Worm (Caenorhabditis elegans) whole organism, L1 larva: ENCODE results near the gene psf-1.
A peak's percentile ranks its signal among the peaks of the same experiment; 100 is the strongest.

ENCODE experiments used
- C04F5.9 ChIP-seq: sonication (generic microtip); optimal IDR thresholded peaks from 2 replicates; lab custom pipeline; 2016; ENCODE audit warnings: missing genetic modification characterization, missing compliant biosample characterization
- C16A3.4 ChIP-seq: fragments of 150-350 bp; optimal IDR thresholded peaks from 2 replicates; lab custom pipeline; 2014; ENCODE audit warnings: missing biosample characterization, missing genetic modification characterization
- C34B4.2 ChIP-seq: sonication (generic microtip); optimal IDR thresholded peaks from 2 replicates; lab custom pipeline; 2017; ENCODE audit warnings: mild to moderate bottlenecking, missing genetic modification characterization, missing compliant biosample characterization
- aha-1 ChIP-seq: fragments of 150-350 bp; optimal IDR thresholded peaks from 2 replicates; lab custom pipeline; 2014; ENCODE audit warnings: missing biosample characterization, missing genetic modification characterization
- alr-1 ChIP-seq: fragments of 200-800 bp; sonication (Bioruptor generic); optimal IDR thresholded peaks from 2 replicates; lab custom pipeline; 2018; ENCODE audit warnings: borderline replicate concordance, mild to moderate bottlenecking, missing genetic modification characterization, missing compliant biosample characterization
- aly-2 ChIP-seq: fragments of 150-350 bp; optimal IDR thresholded peaks from 2 replicates; lab custom pipeline; 2014; ENCODE audit warnings: missing biosample characterization, missing genetic modification characterization
- ama-1 ChIP-seq: fragments of 150-350 bp; optimal IDR thresholded peaks from 2 replicates; lab custom pipeline; 2014
- blmp-1 ChIP-seq: fragments of 150-350 bp; optimal IDR thresholded peaks from 2 replicates; lab custom pipeline; 2014; ENCODE audit warnings: missing biosample characterization, missing genetic modification characterization
- ceh-63 ChIP-seq: fragments of 200-800 bp; sonication (Bioruptor generic); optimal IDR thresholded peaks from 2 replicates; lab custom pipeline; 2018; ENCODE audit warnings: mild to moderate bottlenecking, missing genetic modification characterization, missing compliant biosample characterization
- ceh-82 ChIP-seq, 3 experiments: fragments of 150-350 bp in 1 of 3; sonication (generic microtip) in 2 of 3; optimal IDR thresholded peaks; 2 replicates each; lab custom pipeline; 2014 to 2017; ENCODE audit warnings: missing biosample characterization in 3 of 3, missing genetic modification characterization in 3 of 3
- ceh-88 ChIP-seq: fragments of 200-800 bp; sonication (Bioruptor generic); IDR thresholded peaks from 2 replicates; pipeline ENCODE4 v1.3.6; 2022; ENCODE audit warnings: missing genetic modification characterization, missing compliant biosample characterization
- ceh-90 ChIP-seq: sonication (generic microtip); optimal IDR thresholded peaks from 2 replicates; lab custom pipeline; 2016; ENCODE audit warnings: missing genetic modification characterization, missing compliant biosample characterization
- dsc-1 ChIP-seq: sonication (generic microtip); optimal IDR thresholded peaks from 2 replicates; lab custom pipeline; 2016; ENCODE audit warnings: mild to moderate bottlenecking, missing genetic modification characterization, missing compliant biosample characterization
- efl-1 ChIP-seq, 4 experiments: fragments of 150-350 bp; optimal IDR thresholded peaks in 3 of 4; peaks in 1 of 4; 1 replicate in 1 of 4; 2 replicates in 3 of 4; lab custom pipeline; 2014; ENCODE audit warnings: missing biosample characterization in 2 of 4, missing genetic modification characterization in 2 of 4, missing genetic modification reagents in 2 of 4
- egl-27 ChIP-seq, 2 experiments: fragments of 150-350 bp in 1 of 2; sonication (generic microtip); optimal IDR thresholded peaks; 3 replicates each; lab custom pipeline; 2017 to 2018; ENCODE audit warnings: missing biosample characterization in 2 of 2, missing genetic modification characterization in 2 of 2, missing genetic modification reagents in 2 of 2
- elt-3 ChIP-seq, 6 experiments: fragments of 150-350 bp in 1 of 6; sonication (generic microtip); optimal IDR thresholded peaks; 2 replicates each; lab custom pipeline; 2017 to 2018; ENCODE audit warnings: missing biosample characterization in 6 of 6, missing genetic modification characterization in 6 of 6, inconsistent platforms in 1 of 6
- fkh-10 ChIP-seq: sonication (generic microtip); optimal IDR thresholded peaks from 2 replicates; lab custom pipeline; 2017; ENCODE audit warnings: missing biosample characterization, missing genetic modification reagents, missing genetic modification characterization
- fkh-4 ChIP-seq: sonication (generic microtip); optimal IDR thresholded peaks from 2 replicates; lab custom pipeline; 2016; ENCODE audit warnings: missing compliant biosample characterization, missing genetic modification characterization, borderline replicate concordance
- hlh-17 ChIP-seq: fragments of 200-800 bp; sonication (Bioruptor generic); optimal IDR thresholded peaks from 2 replicates; lab custom pipeline; 2018; ENCODE audit warnings: missing genetic modification characterization, mild to moderate bottlenecking, missing compliant biosample characterization, moderate library complexity, borderline replicate concordance
- hpl-2 ChIP-seq: fragments of 150-350 bp; optimal IDR thresholded peaks from 2 replicates; lab custom pipeline; 2014; ENCODE audit warnings: missing biosample characterization, missing genetic modification reagents, missing genetic modification characterization
- jun-1 ChIP-seq: fragments of 150-350 bp; optimal IDR thresholded peaks from 2 replicates; lab custom pipeline; 2014; ENCODE audit warnings: missing biosample characterization, missing genetic modification reagents, missing genetic modification characterization
- lin-14 ChIP-seq: fragments of 200-800 bp; sonication (Bioruptor generic); optimal IDR thresholded peaks from 2 replicates; lab custom pipeline; 2018; ENCODE audit warnings: mild to moderate bottlenecking, missing genetic modification characterization, moderate library complexity, missing compliant biosample characterization
- lin-15B ChIP-seq: fragments of 150-350 bp; sonication (generic microtip); optimal IDR thresholded peaks from 3 replicates; lab custom pipeline; 2014; ENCODE audit warnings: missing biosample characterization, missing genetic modification characterization
- lin-39 ChIP-seq: fragments of 150-350 bp; optimal IDR thresholded peaks from 2 replicates; lab custom pipeline; 2014; ENCODE audit warnings: missing biosample characterization, missing genetic modification reagents, missing genetic modification characterization
- lir-3 ChIP-seq: sonication (generic microtip); optimal IDR thresholded peaks from 2 replicates; lab custom pipeline; 2016; ENCODE audit warnings: mild to moderate bottlenecking, missing genetic modification characterization, moderate library complexity, missing compliant biosample characterization; ENCODE audit not compliant: poor library complexity
- lsy-2 ChIP-seq, 2 experiments: fragments of 150-350 bp; optimal IDR thresholded peaks; 2 replicates each; lab custom pipeline; 2014; ENCODE audit warnings: missing biosample characterization in 2 of 2, missing genetic modification characterization in 2 of 2
- mab-9 ChIP-seq: fragments of 200-800 bp; sonication (Bioruptor generic); IDR thresholded peaks from 2 replicates; pipeline ENCODE4 v1.3.6; 2022; ENCODE audit warnings: missing genetic modification reagents, missing genetic modification characterization, missing compliant biosample characterization
- mef-2 ChIP-seq: fragments of 150-350 bp; optimal IDR thresholded peaks from 2 replicates; lab custom pipeline; 2014; ENCODE audit warnings: missing biosample characterization, missing genetic modification characterization
- mep-1 ChIP-seq: fragments of 150-350 bp; optimal IDR thresholded peaks from 2 replicates; lab custom pipeline; 2014; ENCODE audit warnings: missing biosample characterization, missing genetic modification characterization
- nhr-19 ChIP-seq: fragments of 200-800 bp; sonication (Bioruptor generic); conservative IDR thresholded peaks from 2 replicates; pipeline ENCODE4 v1.3.6; 2022; ENCODE audit warnings: missing genetic modification characterization, missing compliant biosample characterization
- nhr-20 ChIP-seq: sonication (generic microtip); optimal IDR thresholded peaks from 2 replicates; lab custom pipeline; 2016; ENCODE audit warnings: mild to moderate bottlenecking, missing genetic modification characterization, missing compliant biosample characterization
- nhr-28 ChIP-seq: fragments of 150-350 bp; optimal IDR thresholded peaks from 2 replicates; lab custom pipeline; 2014; ENCODE audit warnings: missing biosample characterization, missing genetic modification characterization
- nhr-47 ChIP-seq: sonication (generic microtip); optimal IDR thresholded peaks from 2 replicates; lab custom pipeline; 2016; ENCODE audit warnings: mild to moderate bottlenecking, missing genetic modification characterization, moderate library complexity, missing compliant biosample characterization
- nhr-76 ChIP-seq: sonication (generic microtip); optimal IDR thresholded peaks from 2 replicates; lab custom pipeline; 2017; ENCODE audit warnings: missing biosample characterization, missing genetic modification characterization
- nhr-77 ChIP-seq: fragments of 150-350 bp; optimal IDR thresholded peaks from 2 replicates; lab custom pipeline; 2014; ENCODE audit warnings: missing biosample characterization, missing genetic modification characterization
- nhr-84 ChIP-seq: sonication (generic microtip); optimal IDR thresholded peaks from 2 replicates; lab custom pipeline; 2017; ENCODE audit warnings: missing biosample characterization, missing genetic modification characterization
- nhr-85 ChIP-seq: sonication (generic microtip); peaks from one replicate; lab custom pipeline; 2016; ENCODE audit warnings: missing genetic modification characterization, inconsistent platforms, missing compliant biosample characterization
- pqm-1 ChIP-seq: sonication (generic microtip); optimal IDR thresholded peaks from 3 replicates; lab custom pipeline; 2017; ENCODE audit warnings: missing biosample characterization, missing genetic modification characterization
- sox-4 ChIP-seq: sonication (generic microtip); optimal IDR thresholded peaks from 2 replicates; lab custom pipeline; 2016; ENCODE audit warnings: missing genetic modification characterization, missing compliant biosample characterization
- sup-37 ChIP-seq: fragments of 200-800 bp; sonication (Bioruptor generic); optimal IDR thresholded peaks from 2 replicates; lab custom pipeline; 2018; ENCODE audit warnings: mild to moderate bottlenecking, missing genetic modification characterization, missing compliant biosample characterization
- swsn-7 ChIP-seq: sonication (generic microtip); optimal IDR thresholded peaks from 2 replicates; lab custom pipeline; 2016; ENCODE audit warnings: missing genetic modification characterization, missing compliant biosample characterization
- tbx-2 ChIP-seq: sonication (generic microtip); optimal IDR thresholded peaks from 2 replicates; lab custom pipeline; 2016; ENCODE audit warnings: missing genetic modification characterization, missing compliant biosample characterization
- unc-130 ChIP-seq: fragments of 150-350 bp; optimal IDR thresholded peaks from 2 replicates; lab custom pipeline; 2017; ENCODE audit warnings: missing biosample characterization, missing genetic modification characterization, inconsistent platforms
- unc-98 ChIP-seq: fragments of 200-800 bp; sonication (Bioruptor generic); IDR thresholded peaks from 2 replicates; pipeline ENCODE4 v1.3.6; 2022; ENCODE audit warnings: missing genetic modification characterization, missing compliant biosample characterization
- xbp-1 ChIP-seq: sonication (generic microtip); optimal IDR thresholded peaks from 2 replicates; lab custom pipeline; 2016; ENCODE audit warnings: missing genetic modification characterization, missing compliant biosample characterization
- zag-1 ChIP-seq: fragments of 150-350 bp; optimal IDR thresholded peaks from 2 replicates; lab custom pipeline; 2014; ENCODE audit warnings: missing biosample characterization, missing genetic modification characterization
- ztf-4 ChIP-seq: fragments of 150-350 bp; optimal IDR thresholded peaks from 2 replicates; lab custom pipeline; 2014; ENCODE audit warnings: missing biosample characterization, missing genetic modification characterization

Gene psf-1

DNA sequence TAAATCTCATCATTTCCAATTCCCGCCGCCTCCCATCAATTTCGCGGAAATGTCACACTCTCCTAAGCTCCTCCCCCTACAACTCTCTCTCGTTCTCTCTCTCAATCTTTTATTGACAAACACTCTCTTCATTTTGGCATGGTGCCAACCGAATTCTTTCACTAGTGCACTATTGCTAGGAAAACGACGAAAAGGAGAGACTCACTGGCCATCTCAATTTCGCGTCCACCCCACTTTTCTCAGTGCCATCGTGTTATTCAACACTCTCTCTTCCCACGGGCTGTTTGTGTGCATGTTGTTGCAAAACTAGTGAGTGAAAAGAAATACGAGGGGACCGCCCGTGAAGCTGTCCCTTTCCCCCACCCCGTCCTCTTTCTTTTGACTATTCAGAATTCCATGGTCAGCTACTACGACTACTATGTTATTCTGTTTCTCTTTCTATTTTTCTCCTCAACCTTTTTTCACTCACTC, 16.4 kb downstream of the psf-1 start (continued):
- peak; percentile 35 to 59 for TF ChIP-seq efl-1 (optimal IDR thresholded peaks at IDR 0.05; lab: Kevin White, UChicago)
- peak; percentile 52 to 80 for TF ChIP-seq efl-1 (GFP tag; optimal IDR thresholded peaks at IDR 0.05 in 1 of 2; lab: Kevin White, UChicago)
- peak; percentile 22 for TF ChIP-seq lin-15B
- no peak for TF ChIP-seq sup-37 (GFP tag; lab: Kevin White, UChicago)
- peak; percentile 97 for TF ChIP-seq lin-14 (GFP tag; lab: Kevin White, UChicago)
- no peak for TF ChIP-seq ceh-90 (tag; lab: Kevin White, UChicago)
- TF ChIP-seq nhr-77 (tag; lab: Kevin White, UChicago): peak; percentile 53
- TF ChIP-seq lir-3 (tag; lab: Kevin White, UChicago): peak; percentile 8
- TF ChIP-seq ama-1 (lab: Kevin White, UChicago): no peak
- peak; percentile 14; the same call in 1 of the 2 replicates for TF ChIP-seq ceh-88 (GFP tag; lab: Robert Waterston, UW)
- peak; percentile 50 to 74 for TF ChIP-seq lsy-2 (tag; optimal IDR thresholded peaks at IDR 0.05; lab: Kevin White, UChicago)
- TF ChIP-seq mef-2 (tag; lab: Kevin White, UChicago): no peak
- no peak for TF ChIP-seq hlh-17
- no peak for TF ChIP-seq ceh-63 (GFP tag; lab: Kevin White, UChicago)
- no peak for TF ChIP-seq lin-39 (tag; lab: Kevin White, UChicago)
- no peak for TF ChIP-seq pqm-1 (tag; lab: Kevin White, UChicago)
- no peak for TF ChIP-seq C34B4.2 (tag; lab: Kevin White, UChicago)
- peak; percentile 32 to 43 for TF ChIP-seq egl-27 (tag; optimal IDR thresholded peaks at IDR 0.05; lab: Kevin White, UChicago)
- peak; percentile 75 for TF ChIP-seq nhr-85 (tag; lab: Kevin White, UChicago)
- TF ChIP-seq aly-2 (tag; lab: Kevin White, UChicago): no peak
- TF ChIP-seq unc-130 (tag; lab: Kevin White, UChicago): peak; percentile 28
- TF ChIP-seq nhr-20: peak; percentile 70
- no peak for TF ChIP-seq fkh-4 (tag; lab: Kevin White, UChicago)
- peak; percentile 77 for TF ChIP-seq dsc-1
- TF ChIP-seq ztf-4 (tag; lab: Kevin White, UChicago): peak; percentile 15
- peak; percentile 67 for TF ChIP-seq nhr-47 (tag; lab: Kevin White, UChicago)
- TF ChIP-seq C16A3.4 (tag; lab: Kevin White, UChicago): peak; percentile 45
- peak; percentile 60 for TF ChIP-seq xbp-1 (tag; lab: Kevin White, UChicago)
- peak; percentile 70 for TF ChIP-seq swsn-7
- TF ChIP-seq sox-4 (tag; lab: Kevin White, UChicago): no peak
- TF ChIP-seq nhr-84 (tag; lab: Kevin White, UChicago): no peak
- no peak for TF ChIP-seq alr-1
- peak; percentile 56 for TF ChIP-seq nhr-19 (GFP tag; lab: Robert Waterston, UW)
- peak in 2 of 3 experiments; percentile 2 to 25 for TF ChIP-seq ceh-82 (tag; optimal IDR thresholded peaks at IDR 0.05; lab: Kevin White, UChicago)
- TF ChIP-seq mep-1: peak; percentile 55
- peak; percentile 82 for TF ChIP-seq blmp-1 (tag; lab: Kevin White, UChicago)
- no peak for TF ChIP-seq aha-1 (tag; lab: Kevin White, UChicago)
- peak; percentile 3 for TF ChIP-seq zag-1 (tag; lab: Kevin White, UChicago)
- no peak for TF ChIP-seq hpl-2
- TF ChIP-seq tbx-2 (tag; lab: Kevin White, UChicago): peak; percentile 80
- peak; percentile 43 for TF ChIP-seq fkh-10
- TF ChIP-seq unc-98 (GFP tag; lab: Robert Waterston, UW): no peak
- TF ChIP-seq mab-9 (GFP tag; lab: Robert Waterston, UW): no peak
- no peak for TF ChIP-seq elt-3 (tag; optimal IDR thresholded peaks at IDR 0.05; lab: Kevin White, UChicago)
- no peak for TF ChIP-seq nhr-76
- no peak for TF ChIP-seq nhr-28
- no peak for TF ChIP-seq C04F5.9 (tag; lab: Kevin White, UChicago)
- TF ChIP-seq jun-1 (tag; lab: Kevin White, UChicago): no peak
- TF ChIP-seq, all 84 proteins: peak for 44
